Worm (Caenorhabditis elegans) whole organism, midembryonic: ENCODE measurements around the gene srt-65.

ENCODE experiments used
- T22C8.4 ChIP-seq: fragments of 200-800 bp; sonication (Bioruptor generic); IDR thresholded peaks from 2 replicates; pipeline ENCODE4 v1.3.6; 2022; ENCODE audit warnings: missing genetic modification characterization, missing compliant biosample characterization
- cog-1 ChIP-seq: sonication (generic microtip); optimal IDR thresholded peaks from 2 replicates; lab custom pipeline; 2016; ENCODE audit warnings: missing genetic modification characterization, missing compliant biosample characterization
- flt-1 ChIP-seq: fragments of 200-800 bp; sonication (Bioruptor generic); IDR thresholded peaks from 2 replicates; pipeline ENCODE4 v1.3.6; 2022; ENCODE audit warnings: missing genetic modification characterization, missing compliant biosample characterization
- klf-2 ChIP-seq: fragments of 200-800 bp; sonication (Bioruptor generic); conservative IDR thresholded peaks from 2 replicates; pipeline ENCODE4 v1.3.6; 2022; ENCODE audit warnings: missing genetic modification reagents, missing genetic modification characterization, missing compliant biosample characterization
- med-1 ChIP-seq: sonication (generic microtip); optimal IDR thresholded peaks from 2 replicates; lab custom pipeline; 2017; ENCODE audit warnings: missing genetic modification characterization, mild to moderate bottlenecking, missing compliant biosample characterization, antibody characterized with exemption, missing genetic modification reagents; ENCODE audit not compliant: insufficient read depth
- ref-1 ChIP-seq: fragments of 200-800 bp; sonication (Bioruptor generic); conservative IDR thresholded peaks from 2 replicates; pipeline ENCODE4 v1.3.6; 2022; ENCODE audit warnings: missing genetic modification reagents, missing genetic modification characterization, missing compliant biosample characterization
- tab-1 ChIP-seq: fragments of 200-800 bp; sonication (Bioruptor generic); IDR thresholded peaks from 2 replicates; pipeline ENCODE4 v1.3.6; 2022; ENCODE audit warnings: missing genetic modification characterization, missing compliant biosample characterization
- ztf-23 ChIP-seq: fragments of 200-800 bp; sonication (Bioruptor generic); IDR thresholded peaks from 2 replicates; pipeline ENCODE4 v1.3.6; 2022; ENCODE audit warnings: missing genetic modification reagents, missing genetic modification characterization, missing compliant biosample characterization
- ztf-29 ChIP-seq: fragments of 200-800 bp; sonication (Bioruptor generic); IDR thresholded peaks from 2 replicates; pipeline ENCODE4 v1.3.6; 2022; ENCODE audit warnings: missing genetic modification reagents, missing genetic modification characterization, missing compliant biosample characterization

- no peak for TF ChIP-seq med-1
- TF ChIP-seq T22C8.4 (GFP tag; lab: Robert Waterston, UW): no peak
- TF ChIP-seq flt-1 (GFP tag; lab: Robert Waterston, UW): no peak
- no peak for TF ChIP-seq tab-1 (GFP tag; lab: Robert Waterston, UW)
- TF ChIP-seq ztf-23 (GFP tag; lab: Robert Waterston, UW): no peak
- no peak for TF ChIP-seq ref-1
- no peak for TF ChIP-seq cog-1 (tag; lab: Kevin White, UChicago)
- no peak for TF ChIP-seq klf-2 (GFP tag; lab: Robert Waterston, UW)
- no peak for TF ChIP-seq ztf-29 (GFP tag; lab: Robert Waterston, UW)
These were observed 21.9 kb downstream of the srt-65 start, which contains the start of gene srh-130 for ce11 chrV:5150880-5151279.
